Worm (Caenorhabditis elegans) whole organism, L3 larva: ENCODE results near the gene Y43F8B.18.
A peak's percentile ranks its signal among the peaks of the same experiment; 100 is the strongest.

ENCODE experiments used
- aly-2 ChIP-seq: fragments of 150-350 bp; optimal IDR thresholded peaks from 2 replicates; lab custom pipeline; 2014; ENCODE audit warnings: missing biosample characterization, missing genetic modification characterization
- ama-1 ChIP-seq: fragments of 150-350 bp; optimal IDR thresholded peaks from 2 replicates; lab custom pipeline; 2018
- ceh-16 ChIP-seq: sonication (generic microtip); optimal IDR thresholded peaks from 2 replicates; lab custom pipeline; 2017; ENCODE audit warnings: missing biosample characterization, missing genetic modification characterization
- ceh-28 ChIP-seq: fragments of 150-350 bp; optimal IDR thresholded peaks from 2 replicates; lab custom pipeline; 2014; ENCODE audit warnings: missing biosample characterization, missing genetic modification reagents, missing genetic modification characterization
- ceh-9 ChIP-seq: sonication (generic microtip); optimal IDR thresholded peaks from 2 replicates; lab custom pipeline; 2018; ENCODE audit warnings: missing biosample characterization, missing genetic modification characterization
- daf-12 ChIP-seq: fragments of 150-350 bp; optimal IDR thresholded peaks from 2 replicates; lab custom pipeline; 2014; ENCODE audit warnings: missing biosample characterization, missing genetic modification reagents, missing genetic modification characterization
- egl-27 ChIP-seq: sonication (generic microtip); optimal IDR thresholded peaks from 4 replicates; lab custom pipeline; 2017; ENCODE audit warnings: missing biosample characterization, missing genetic modification reagents, missing genetic modification characterization
- elt-1 ChIP-seq: fragments of 150-350 bp; optimal IDR thresholded peaks from 2 replicates; lab custom pipeline; 2014; ENCODE audit warnings: missing biosample characterization, missing genetic modification characterization
- elt-2 ChIP-seq: sonication (generic microtip); optimal IDR thresholded peaks from 2 replicates; lab custom pipeline; 2016; ENCODE audit warnings: missing genetic modification reagents, mild to moderate bottlenecking, missing genetic modification characterization, missing compliant biosample characterization
- elt-3 ChIP-seq, 3 experiments: fragments of 150-350 bp in 1 of 3; sonication (generic microtip) in 2 of 3; optimal IDR thresholded peaks; 2 replicates in 2 of 3; 4 replicates in 1 of 3; lab custom pipeline; 2014 to 2017; ENCODE audit warnings: missing biosample characterization in 3 of 3, missing genetic modification characterization in 3 of 3
- eor-1 ChIP-seq, 2 experiments: fragments of 150-350 bp; optimal IDR thresholded peaks; 2 replicates each; lab custom pipeline; 2014 to 2018; ENCODE audit warnings: missing biosample characterization in 2 of 2, missing genetic modification characterization in 2 of 2
- jun-1 ChIP-seq: fragments of 150-350 bp; optimal IDR thresholded peaks from 2 replicates; lab custom pipeline; 2014; ENCODE audit warnings: missing biosample characterization, missing genetic modification reagents, missing genetic modification characterization
- lin-15B ChIP-seq: fragments of 150-350 bp; optimal IDR thresholded peaks from 2 replicates; lab custom pipeline; 2014; ENCODE audit warnings: missing biosample characterization, missing genetic modification characterization
- lin-39 ChIP-seq: fragments of 150-350 bp; optimal IDR thresholded peaks from 2 replicates; lab custom pipeline; 2018; ENCODE audit warnings: missing biosample characterization, missing genetic modification reagents, missing genetic modification characterization
- lsy-12 ChIP-seq: sonication (generic microtip); optimal IDR thresholded peaks from 2 replicates; lab custom pipeline; 2016; ENCODE audit warnings: mild to moderate bottlenecking, missing genetic modification characterization, missing compliant biosample characterization
- nhr-67 ChIP-seq: fragments of 150-350 bp; optimal IDR thresholded peaks from 2 replicates; lab custom pipeline; 2014; ENCODE audit warnings: missing biosample characterization, missing genetic modification characterization
- nhr-76 ChIP-seq: fragments of 150-350 bp; sonication (generic microtip); optimal IDR thresholded peaks from 5 replicates; lab custom pipeline; 2014; ENCODE audit warnings: missing biosample characterization, missing genetic modification characterization
- nhr-77 ChIP-seq: fragments of 150-350 bp; optimal IDR thresholded peaks from 2 replicates; lab custom pipeline; 2014; ENCODE audit warnings: missing biosample characterization, missing genetic modification characterization
- pha-4 ChIP-seq: fragments of 150-350 bp; optimal IDR thresholded peaks from 2 replicates; lab custom pipeline; 2014; ENCODE audit warnings: missing biosample characterization, missing genetic modification reagents, missing genetic modification characterization
- pqm-1 ChIP-seq: fragments of 150-350 bp; optimal IDR thresholded peaks from 2 replicates; lab custom pipeline; 2017; ENCODE audit warnings: missing biosample characterization, missing genetic modification characterization, inconsistent platforms
- skn-1 ChIP-seq: fragments of 150-350 bp; optimal IDR thresholded peaks from 2 replicates; lab custom pipeline; 2014; ENCODE audit warnings: missing biosample characterization, missing genetic modification characterization
- ztf-11 ChIP-seq: fragments of 150-350 bp; optimal IDR thresholded peaks from 2 replicates; lab custom pipeline; 2014; ENCODE audit warnings: missing biosample characterization, missing genetic modification characterization

Y43F8B.18 gene

DNA sequence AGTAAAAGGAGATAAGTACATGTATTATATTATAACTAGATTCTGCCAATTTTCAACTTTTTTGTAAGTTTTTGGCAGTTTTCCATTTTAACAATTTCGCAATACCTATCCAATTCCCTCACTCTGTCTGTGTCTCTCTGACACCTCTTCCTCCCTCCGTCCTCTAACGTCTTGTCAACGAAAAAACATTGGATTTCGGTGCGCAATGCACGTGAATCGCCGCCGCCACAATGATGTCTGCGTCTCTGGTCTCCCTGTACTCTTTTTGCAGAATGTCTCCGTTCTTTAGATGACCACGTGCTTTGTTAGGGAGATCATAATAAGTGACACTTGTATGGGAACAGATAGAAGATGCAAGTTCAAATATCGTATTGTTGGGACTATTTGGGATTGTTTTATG lies 43.4 kb downstream of the Y43F8B.18 start (continued):
- TF ChIP-seq egl-27 (peak; percentile 94), ama-1 (lab: Kevin White, UChicago) (peak; percentile 28), jun-1 (tag; lab: Kevin White, UChicago) (peak; percentile 94)

DNA sequence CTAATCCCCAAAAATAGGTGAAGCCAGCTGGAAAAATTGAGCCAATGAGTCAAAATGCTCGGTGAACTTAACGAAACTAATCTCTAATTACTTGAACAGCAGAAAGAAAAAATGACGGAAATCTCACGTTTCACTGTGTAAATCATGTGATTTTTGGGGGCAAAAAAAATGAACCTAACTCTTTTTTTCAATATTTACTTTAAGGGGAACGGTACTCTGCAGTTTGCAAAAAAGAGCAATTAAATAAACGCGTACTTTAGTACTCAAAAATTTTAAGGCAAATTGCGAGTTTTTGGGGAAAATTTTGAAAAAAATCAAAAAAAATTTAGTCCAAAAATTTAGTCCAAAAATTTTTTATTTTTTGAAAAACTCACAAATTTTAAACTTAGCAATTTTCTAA lies 45.2 kb downstream of the Y43F8B.18 start:
- TF ChIP-seq ceh-16 (tag; lab: Kevin White, UChicago) (no peak), ama-1 (lab: Kevin White, UChicago) (no peak), pha-4 (tag; lab: Kevin White, UChicago) (peak; percentile 96), lin-15B (tag; lab: Kevin White, UChicago) (no peak), lsy-12 (tag; lab: Kevin White, UChicago) (no peak), lin-39 (tag; lab: Kevin White, UChicago) (no peak)
- TF ChIP-seq, all 47 proteins: peak for 1

DNA sequence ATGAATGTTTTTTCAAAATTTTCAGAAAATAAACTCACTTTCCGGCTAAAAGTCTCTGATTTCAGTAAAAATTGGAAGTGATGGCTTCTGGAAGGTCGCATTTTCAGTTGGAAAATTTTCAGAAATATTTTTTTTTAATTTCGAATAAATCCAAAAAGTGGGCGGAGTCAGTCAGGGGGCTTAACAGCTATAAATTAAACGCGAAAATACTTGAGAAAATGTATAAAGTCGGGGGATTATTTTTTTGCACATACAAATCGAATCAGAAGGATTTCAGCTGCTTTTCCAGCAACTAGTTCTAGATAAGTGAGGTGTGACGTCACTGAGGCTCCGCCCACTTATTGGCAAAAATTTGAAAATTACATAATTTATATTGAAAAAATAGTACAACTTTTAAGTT lies 47.2 kb downstream of the Y43F8B.18 start, which contains the start of gene Y43F8B.2:
Y43F8B.2 (minus strand) TSS at position 101 of the 400 bp plus-strand sequence.
- no peak for TF ChIP-seq elt-1 (tag; lab: Kevin White, UChicago)
- TF ChIP-seq aly-2 (tag; lab: Kevin White, UChicago), result no peak
- no peak for TF ChIP-seq nhr-67 (tag; lab: Kevin White, UChicago)
- TF ChIP-seq, all 47 proteins: peak for 0

DNA sequence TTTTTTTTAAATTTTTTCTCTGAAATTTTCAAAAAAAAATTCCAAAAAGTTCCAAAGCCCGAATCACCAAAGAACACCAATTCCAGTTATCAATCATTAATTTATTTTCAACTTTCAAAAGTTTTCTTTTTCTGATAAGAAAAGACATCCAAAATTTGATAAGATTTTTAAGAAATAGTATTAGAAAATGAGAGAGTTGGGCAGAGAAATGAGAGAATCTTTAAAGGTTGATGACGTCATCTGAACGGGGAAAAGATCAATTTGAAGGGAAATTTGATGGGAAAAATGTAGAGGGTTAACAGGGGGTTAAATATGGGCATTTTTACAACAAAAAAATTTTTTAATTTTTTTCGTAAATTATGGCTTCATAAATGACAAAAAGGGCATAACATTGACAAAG lies 47.7 kb downstream of the Y43F8B.18 start:
- TF ChIP-seq pqm-1, result peak; percentile 83
- TF ChIP-seq eor-1 (tag; optimal IDR thresholded peaks at IDR 0.05; lab: Kevin White, UChicago), result no peak
- peak; percentile 43 for TF ChIP-seq jun-1 (tag; lab: Kevin White, UChicago)
- no peak for TF ChIP-seq ama-1 (lab: Kevin White, UChicago)
- TF ChIP-seq ceh-28 (tag; lab: Kevin White, UChicago), result peak; percentile 40
- TF ChIP-seq nhr-77, result no peak
- TF ChIP-seq daf-12 (tag; lab: Kevin White, UChicago), result no peak
- peak; percentile 94 for TF ChIP-seq elt-2
- TF ChIP-seq skn-1 (tag; lab: Kevin White, UChicago), result peak; percentile 21
- no peak for TF ChIP-seq ztf-11 (tag; lab: Kevin White, UChicago)
- no peak for TF ChIP-seq elt-3 (tag; optimal IDR thresholded peaks at IDR 0.05; lab: Kevin White, UChicago)
- TF ChIP-seq nhr-76 (tag; lab: Kevin White, UChicago), result no peak
- TF ChIP-seq pha-4 (tag; lab: Kevin White, UChicago), result peak; percentile 38
- TF ChIP-seq ceh-9 (tag; lab: Kevin White, UChicago), result no peak
- TF ChIP-seq, all 47 proteins: peak for 6
